Worm (Caenorhabditis elegans) whole organism, young adult: ENCODE results near the gene R13A5.10.
"Not testable (repeated sequence)": the region's sequence is repeated elsewhere in the genome, so short reads cannot be mapped to it uniquely, and the experiment has no call there.

Experiments used
- B0035.1 ChIP-seq: sonication (generic microtip); optimal IDR thresholded peaks from 2 replicates; lab custom pipeline; 2016; ENCODE audit warnings: missing genetic modification characterization, mild to moderate bottlenecking, missing compliant biosample characterization, missing genotype, missing genetic modification reagents
- B0336.3 ChIP-seq: fragments of 200-800 bp; sonication (Bioruptor generic); IDR thresholded peaks from 2 replicates; pipeline ENCODE4 v1.3.6; 2022; ENCODE audit warnings: missing genetic modification characterization, missing compliant biosample characterization
- D2030.7 ChIP-seq: fragments of 200-800 bp; sonication (Bioruptor generic); IDR thresholded peaks from 2 replicates; pipeline ENCODE4 v1.3.6; 2022; ENCODE audit warnings: missing genetic modification reagents, missing genetic modification characterization, missing compliant biosample characterization
- F22D6.2 ChIP-seq: sonication (generic microtip); optimal IDR thresholded peaks from 2 replicates; lab custom pipeline; 2016; ENCODE audit warnings: mild to moderate bottlenecking, missing genetic modification characterization, missing compliant biosample characterization
- F33H1.4 ChIP-seq: fragments of 200-800 bp; sonication (Bioruptor generic); IDR thresholded peaks from 2 replicates; pipeline ENCODE4 v1.3.6; 2022; ENCODE audit warnings: missing genetic modification reagents, missing genetic modification characterization, missing compliant biosample characterization
- F55B11.4 ChIP-seq: sonication (generic microtip); optimal IDR thresholded peaks from 2 replicates; lab custom pipeline; 2016; ENCODE audit warnings: missing compliant biosample characterization, missing genetic modification characterization, borderline replicate concordance; ENCODE audit not compliant: insufficient read depth
- K11D2.4 ChIP-seq: fragments of 200-800 bp; sonication (Bioruptor generic); IDR thresholded peaks from 2 replicates; pipeline ENCODE4 v1.3.6; 2022; ENCODE audit warnings: missing genetic modification reagents, missing genetic modification characterization, missing compliant biosample characterization
- Y79H2A.3 ChIP-seq: fragments of 200-800 bp; sonication (Bioruptor generic); conservative IDR thresholded peaks from 2 replicates; pipeline ENCODE4 v1.3.6; 2022; ENCODE audit warnings: missing genetic modification reagents, missing genetic modification characterization, missing compliant biosample characterization
- akir-1 ChIP-seq: fragments of 200-800 bp; sonication (Bioruptor generic); optimal IDR thresholded peaks from 2 replicates; lab custom pipeline; 2018; ENCODE audit warnings: mild to moderate bottlenecking, missing genetic modification characterization, moderate library complexity, missing compliant biosample characterization
- aptf-3 ChIP-seq: fragments of 200-800 bp; sonication (Bioruptor generic); IDR thresholded peaks from 2 replicates; pipeline ENCODE4 v1.3.6; 2022; ENCODE audit warnings: missing genetic modification characterization, missing compliant biosample characterization
- athp-1 ChIP-seq: sonication (generic microtip); optimal IDR thresholded peaks from 2 replicates; lab custom pipeline; 2017; ENCODE audit warnings: mild to moderate bottlenecking, missing genetic modification characterization, missing compliant biosample characterization
- attf-3 ChIP-seq: fragments of 200-800 bp; sonication (Bioruptor generic); conservative IDR thresholded peaks from 2 replicates; pipeline ENCODE4 v1.3.6; 2022; ENCODE audit warnings: missing genetic modification reagents, missing genetic modification characterization, missing compliant biosample characterization
- bed-1 ChIP-seq: fragments of 200-800 bp; sonication (Bioruptor generic); IDR thresholded peaks from 2 replicates; pipeline ENCODE4 v1.3.6; 2022; ENCODE audit warnings: missing genetic modification reagents, missing genetic modification characterization, missing compliant biosample characterization
- dpl-1 ChIP-seq: fragments of 150-350 bp; optimal IDR thresholded peaks from 2 replicates; lab custom pipeline; 2014; ENCODE audit warnings: missing biosample characterization, missing genetic modification reagents, missing genetic modification characterization
- efl-1 ChIP-seq: fragments of 150-350 bp; optimal IDR thresholded peaks from 2 replicates; lab custom pipeline; 2014; ENCODE audit warnings: missing biosample characterization, missing genetic modification reagents, missing genetic modification characterization
- ets-4 ChIP-seq: fragments of 200-800 bp; sonication (Bioruptor generic); optimal IDR thresholded peaks from 2 replicates; lab custom pipeline; 2018; ENCODE audit warnings: mild to moderate bottlenecking, missing genetic modification characterization, missing compliant biosample characterization
- him-1 ChIP-seq: sonication (generic microtip); optimal IDR thresholded peaks from 2 replicates; lab custom pipeline; 2016; ENCODE audit warnings: missing genotype, missing genetic modification reagents, missing genetic modification characterization, missing compliant biosample characterization
- lin-35 ChIP-seq, 3 experiments: fragments of 150-350 bp in 2 of 3; sonication (generic microtip) in 1 of 3; optimal IDR thresholded peaks; 2 replicates each; lab custom pipeline; 2014 to 2018; ENCODE audit warnings: missing biosample characterization in 3 of 3, missing genetic modification characterization in 3 of 3, missing genetic modification reagents in 3 of 3
- lin-54 ChIP-seq: fragments of 200-800 bp; sonication (Bioruptor generic); optimal IDR thresholded peaks from 2 replicates; lab custom pipeline; 2018; ENCODE audit warnings: mild to moderate bottlenecking, missing genetic modification characterization, missing compliant biosample characterization
- lsl-1 ChIP-seq: fragments of 200-800 bp; sonication (Bioruptor generic); optimal IDR thresholded peaks from 2 replicates; lab custom pipeline; 2018; ENCODE audit warnings: mild to moderate bottlenecking, missing genetic modification characterization, moderate library complexity, missing compliant biosample characterization
- madf-6 ChIP-seq: fragments of 200-800 bp; sonication (Bioruptor generic); IDR thresholded peaks from 2 replicates; pipeline ENCODE4 v1.3.6; 2022; ENCODE audit warnings: missing genetic modification reagents, missing genetic modification characterization, missing compliant biosample characterization
- madf-8 ChIP-seq: fragments of 200-800 bp; sonication (Bioruptor generic); conservative IDR thresholded peaks from 2 replicates; pipeline ENCODE4 v1.3.6; 2022; ENCODE audit warnings: missing genetic modification reagents, missing genetic modification characterization, missing compliant biosample characterization
- mcd-1 ChIP-seq: fragments of 200-800 bp; sonication (Bioruptor generic); IDR thresholded peaks from 2 replicates; pipeline ENCODE4 v1.3.6; 2022; ENCODE audit warnings: missing genetic modification reagents, missing genetic modification characterization, missing compliant biosample characterization
- mes-4 ChIP-seq: sonication (generic microtip); optimal IDR thresholded peaks from 2 replicates; lab custom pipeline; 2016; ENCODE audit warnings: missing genotype, missing genetic modification characterization, missing compliant biosample characterization
- nfya-2 ChIP-seq: fragments of 200-800 bp; sonication (Bioruptor generic); IDR thresholded peaks from 2 replicates; pipeline ENCODE4 v1.3.6; 2022; ENCODE audit warnings: missing genetic modification reagents, missing genetic modification characterization, missing compliant biosample characterization
- nhr-80 ChIP-seq: sonication (generic microtip); optimal IDR thresholded peaks from 2 replicates; lab custom pipeline; 2016; ENCODE audit warnings: missing genetic modification characterization, missing compliant biosample characterization
- pha-4 ChIP-seq: fragments of 150-350 bp; sonication (generic microtip); optimal IDR thresholded peaks from 2 replicates; lab custom pipeline; 2014; ENCODE audit warnings: missing biosample characterization, missing genetic modification reagents, missing genetic modification characterization
- snpc-1.1 ChIP-seq: sonication (generic microtip); optimal IDR thresholded peaks from 2 replicates; lab custom pipeline; 2017; ENCODE audit warnings: missing genetic modification characterization, mild to moderate bottlenecking, missing compliant biosample characterization, antibody characterized with exemption, moderate library complexity, missing genotype, missing genetic modification reagents; ENCODE audit not compliant: insufficient read depth
- snpc-1.3 ChIP-seq: sonication (generic microtip); optimal IDR thresholded peaks from 2 replicates; lab custom pipeline; 2017; ENCODE audit warnings: missing genetic modification characterization, mild to moderate bottlenecking, missing compliant biosample characterization, antibody characterized with exemption, moderate library complexity, missing genotype, missing genetic modification reagents; ENCODE audit not compliant: insufficient read depth
- snpc-3.4 ChIP-seq: sonication (generic microtip); optimal IDR thresholded peaks from 2 replicates; lab custom pipeline; 2017; ENCODE audit warnings: missing genetic modification characterization, mild to moderate bottlenecking, missing compliant biosample characterization, antibody characterized with exemption, moderate library complexity, missing genotype, missing genetic modification reagents
- snpc-4 ChIP-seq, 5 experiments: fragments of 150-350 bp in 1 of 5; sonication (generic microtip) in 4 of 5; optimal IDR thresholded peaks; 2 replicates each; lab custom pipeline; 2014 to 2018; ENCODE audit warnings: missing genetic modification characterization in 5 of 5, missing biosample characterization in 3 of 5, antibody characterized with exemption in 2 of 5, mild to moderate bottlenecking in 2 of 5, missing compliant biosample characterization in 2 of 5, missing genotype in 2 of 5, moderate library complexity in 2 of 5, missing genetic modification reagents in 1 of 5
- unc-130 ChIP-seq: sonication (generic microtip); optimal IDR thresholded peaks from 2 replicates; lab custom pipeline; 2016; ENCODE audit warnings: missing genetic modification reagents, missing genetic modification characterization, missing compliant biosample characterization
- xnd-1 ChIP-seq: sonication (generic microtip); optimal IDR thresholded peaks from 2 replicates; lab custom pipeline; 2016; ENCODE audit warnings: missing genotype, missing genetic modification reagents, missing genetic modification characterization, missing compliant biosample characterization
- zfh-2 ChIP-seq: fragments of 200-800 bp; sonication (Bioruptor generic); conservative IDR thresholded peaks from 2 replicates; pipeline ENCODE4 v1.3.6; 2022; ENCODE audit warnings: missing genetic modification reagents, missing genetic modification characterization, missing compliant biosample characterization
- ztf-18 ChIP-seq: sonication (generic microtip); optimal IDR thresholded peaks from 2 replicates; lab custom pipeline; 2016; ENCODE audit warnings: missing genotype, mild to moderate bottlenecking, missing genetic modification characterization, missing compliant biosample characterization
- ztf-26 ChIP-seq: sonication (generic microtip); optimal IDR thresholded peaks from 2 replicates; lab custom pipeline; 2017; ENCODE audit warnings: missing genetic modification characterization, missing compliant biosample characterization
- ztf-28 ChIP-seq: fragments of 200-800 bp; sonication (Bioruptor generic); IDR thresholded peaks from 2 replicates; pipeline ENCODE4 v1.3.6; 2022; ENCODE audit warnings: missing genetic modification reagents, missing genetic modification characterization, missing compliant biosample characterization

The R13A5.10 gene

DNA sequence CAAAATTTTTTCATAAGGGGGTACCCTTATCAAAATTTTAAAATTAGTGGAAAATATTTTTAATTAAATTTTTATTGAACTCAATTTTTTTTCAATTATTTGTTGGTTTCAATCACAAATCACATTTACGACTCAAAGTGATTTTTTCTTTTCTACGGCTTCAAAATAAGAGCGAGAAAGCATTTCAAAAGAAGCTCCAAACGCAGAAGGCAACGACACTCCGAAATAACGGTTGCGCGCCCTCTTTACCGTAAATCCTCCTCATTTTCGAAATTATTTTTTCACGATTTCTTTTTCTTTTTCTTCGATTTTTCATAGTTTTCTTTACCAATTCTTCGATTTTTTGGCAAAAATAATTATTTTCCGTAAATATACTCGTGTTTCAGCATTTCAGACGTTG lies 18.3 kb upstream of the R13A5.10 start:
- peak; percentile 86 for TF ChIP-seq attf-3 (GFP tag; lab: Robert Waterston, UW)

DNA sequence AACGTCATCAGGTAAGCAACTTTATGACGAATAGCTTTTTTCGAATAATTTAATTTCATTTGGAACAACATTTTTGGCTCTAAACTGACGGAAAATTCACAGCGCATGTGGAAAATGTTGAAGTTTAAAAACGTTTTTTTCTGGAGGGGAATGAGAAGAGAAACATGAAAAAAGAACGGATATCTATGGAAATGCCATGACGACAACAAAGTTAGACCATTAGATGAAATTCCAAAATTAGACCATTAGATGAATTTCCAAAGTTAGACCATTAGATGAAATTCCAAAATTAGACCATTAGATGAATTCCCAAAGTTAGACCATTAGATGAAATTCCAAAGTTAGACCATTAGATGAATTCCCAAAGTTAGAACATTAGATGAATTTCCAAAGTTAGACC lies 11.7 kb upstream of the R13A5.10 start, which contains the start of gene Y80D4G.2:
Gene Y80D4G.2 (minus strand): TSS at position 101 of the 400 bp plus-strand sequence.
- not testable (repeated sequence) for TF ChIP-seq B0336.3 (GFP tag; lab: Robert Waterston, UW); athp-1; bed-1 (GFP tag; lab: Robert Waterston, UW)

DNA sequence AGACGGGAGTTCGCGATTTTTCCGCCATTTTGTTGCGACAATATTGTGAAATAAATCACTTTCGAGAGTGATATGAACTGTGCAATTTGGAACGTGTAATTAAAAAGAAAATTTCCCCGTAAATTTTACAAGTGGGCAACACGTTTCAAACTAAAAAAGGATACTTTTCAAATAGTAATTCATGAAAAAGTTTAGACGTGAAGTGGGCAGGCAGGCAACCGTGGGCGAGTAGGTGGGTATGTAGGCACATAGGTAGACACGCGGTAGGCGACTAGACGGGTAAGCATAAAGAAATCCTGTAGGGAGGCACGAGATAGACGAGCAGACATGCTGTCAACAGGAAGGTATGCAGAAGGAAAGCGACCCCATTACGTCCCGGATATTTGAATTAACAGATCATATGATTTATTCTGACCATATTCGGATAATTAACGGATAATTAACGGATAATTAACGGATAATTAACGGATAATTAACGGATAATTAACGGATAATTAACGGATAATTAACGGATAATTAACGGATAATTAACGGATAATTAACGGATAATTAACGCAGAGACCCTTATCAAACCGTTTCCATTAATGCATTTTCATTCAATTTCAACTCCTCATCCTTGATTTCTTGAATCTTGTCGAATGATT lies 10.6 kb upstream of the R13A5.10 start, which contains the start of gene R13A5.11:
Gene R13A5.11 (minus strand): TSS at position 51 of the 644 bp plus-strand sequence.
- TF ChIP-seq ztf-28 (GFP tag; lab: Robert Waterston, UW) (no peak), mcd-1 (GFP tag; lab: Robert Waterston, UW) (no peak), K11D2.4 (GFP tag; lab: Robert Waterston, UW) (no peak), him-1 (tag; lab: Kevin White, UChicago) (no peak), xnd-1 (tag; lab: Kevin White, UChicago) (no peak), mes-4 (tag; lab: Kevin White, UChicago) (no peak)

DNA sequence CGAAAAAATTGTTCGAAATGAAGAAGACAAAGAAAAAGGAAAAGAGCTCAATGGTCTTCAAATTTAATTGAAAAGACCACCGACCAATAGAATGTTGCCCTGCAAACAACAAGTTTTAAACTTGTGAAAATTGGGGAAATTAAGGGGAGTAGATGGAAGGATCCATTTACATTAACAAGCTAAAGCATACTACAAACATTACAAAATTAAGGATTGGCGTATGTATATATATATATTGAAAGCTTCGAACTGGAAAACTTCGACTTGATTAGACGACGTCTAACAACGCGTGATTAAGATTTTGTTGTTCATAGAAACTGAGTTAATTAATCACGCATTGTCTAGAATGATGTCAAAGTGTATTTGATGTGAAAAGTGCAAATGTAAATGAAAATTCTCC lies 5.4 kb upstream of the R13A5.10 start, which contains the start of gene R13A5.15:
Gene R13A5.15 (minus strand): TSS at position 101 of the 400 bp plus-strand sequence.
- no peak for TF ChIP-seq akir-1 (GFP tag; lab: Kevin White, UChicago)
- TF ChIP-seq snpc-4 (GFP tag; optimal IDR thresholded peaks at IDR 0.05; lab: Kevin White, UChicago) = no peak
- TF ChIP-seq snpc-4 (tag; optimal IDR thresholded peaks at IDR 0.05; lab: Kevin White, UChicago) = no peak
- TF ChIP-seq pha-4 (tag; lab: Kevin White, UChicago) = no peak
- TF ChIP-seq Y79H2A.3 (GFP tag; lab: Robert Waterston, UW) = no peak
- no peak for TF ChIP-seq aptf-3
- no peak for TF ChIP-seq F33H1.4 (GFP tag; lab: Robert Waterston, UW)
- TF ChIP-seq attf-3 (GFP tag; lab: Robert Waterston, UW) = no peak
- TF ChIP-seq unc-130 = no peak
- no peak for TF ChIP-seq zfh-2
- TF ChIP-seq lin-35 (GFP tag; optimal IDR thresholded peaks at IDR 0.05; lab: Kevin White, UChicago) = no peak

DNA sequence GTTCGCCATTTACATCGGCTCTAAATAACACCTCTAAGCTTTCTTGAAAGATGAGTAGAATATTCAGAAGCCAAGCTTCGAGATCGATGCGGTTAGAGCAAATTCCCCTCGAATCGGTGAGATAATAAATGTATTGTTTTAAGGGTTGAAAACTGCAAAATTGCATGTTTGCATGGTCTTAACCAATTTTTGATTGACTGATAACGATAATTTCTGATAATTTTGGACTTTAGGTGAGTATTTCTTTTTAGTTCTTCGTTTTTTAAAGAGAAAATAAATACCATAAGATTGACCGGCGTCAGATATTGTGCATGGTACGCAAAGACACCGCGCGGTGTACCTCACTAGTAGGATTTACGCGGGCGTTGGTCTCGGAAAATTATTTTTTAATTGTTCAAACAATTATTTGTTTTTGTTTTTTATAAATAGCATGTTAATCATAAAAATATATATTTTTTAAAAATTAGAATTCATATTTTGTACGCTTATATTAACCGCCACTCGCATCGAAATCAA lies 1.4 kb upstream of the R13A5.10 start, which contains the start of gene cup-5:
Gene cup-5 (plus strand): TSS at position 51 of the 516 bp plus-strand sequence.
- TF ChIP-seq ztf-26 (no peak), snpc-4 (GFP tag; optimal IDR thresholded peaks at IDR 0.05; lab: Kevin White, UChicago) (peak; percentile 9), snpc-4 (tag; optimal IDR thresholded peaks at IDR 0.05; lab: Kevin White, UChicago) (no peak), ets-4 (GFP tag; lab: Kevin White, UChicago) (no peak), athp-1 (peak; percentile 90), madf-8 (GFP tag; lab: Robert Waterston, UW) (peak; percentile 48), dpl-1 (GFP tag; lab: Kevin White, UChicago) (peak; percentile 37), F22D6.2 (tag; lab: Kevin White, UChicago) (no peak), lsl-1 (peak; percentile 81), efl-1 (peak; percentile 76), madf-6 (peak; percentile 73), D2030.7 (peak; percentile 45; the same call in 1 of the 2 replicates), lin-54 (peak; percentile 26), nhr-80 (tag; lab: Kevin White, UChicago) (peak; percentile 47), attf-3 (GFP tag; lab: Robert Waterston, UW) (0 out of 2 replicates have a peak, but pooled peaks have one; percentile 27), F33H1.4 (GFP tag; lab: Robert Waterston, UW) (peak; percentile 45; the same call in 1 of the 2 replicates), snpc-1.1 (tag; lab: Kevin White, UChicago) (peak; percentile 35), F55B11.4 (no peak), ztf-18 (peak; percentile 24), B0035.1 (tag; lab: Kevin White, UChicago) (no peak), snpc-3.4 (tag; lab: Kevin White, UChicago) (peak; percentile 15), nfya-2 (GFP tag; lab: Robert Waterston, UW) (no peak), snpc-1.3 (tag; lab: Kevin White, UChicago) (peak; percentile 29)
